Worm (Caenorhabditis elegans) whole organism, L3 larva: ENCODE measurements around the gene srz-12.

ENCODE experiments used
- elt-1 ChIP-seq: fragments of 150-350 bp; optimal IDR thresholded peaks from 2 replicates; lab custom pipeline; 2014; ENCODE audit warnings: missing biosample characterization, missing genetic modification characterization
- eor-1 ChIP-seq, 2 experiments: fragments of 150-350 bp; optimal IDR thresholded peaks; 2 replicates each; lab custom pipeline; 2014 to 2018; ENCODE audit warnings: missing biosample characterization in 2 of 2, missing genetic modification characterization in 2 of 2
- nhr-23 ChIP-seq: fragments of 150-350 bp; optimal IDR thresholded peaks from 2 replicates; lab custom pipeline; 2014; ENCODE audit warnings: missing biosample characterization, missing genetic modification reagents, missing genetic modification characterization
- nhr-28 ChIP-seq: fragments of 150-350 bp; optimal IDR thresholded peaks from 2 replicates; lab custom pipeline; 2014; ENCODE audit warnings: missing biosample characterization, missing genetic modification characterization
- nhr-43 ChIP-seq: sonication (generic microtip); optimal IDR thresholded peaks from 2 replicates; lab custom pipeline; 2016; ENCODE audit warnings: mild to moderate bottlenecking, missing genetic modification characterization, missing compliant biosample characterization; ENCODE audit not compliant: poor library complexity, severe bottlenecking
- skn-1 ChIP-seq: fragments of 150-350 bp; optimal IDR thresholded peaks from 2 replicates; lab custom pipeline; 2014; ENCODE audit warnings: missing biosample characterization, missing genetic modification characterization
- ztf-4 ChIP-seq: fragments of 150-350 bp; optimal IDR thresholded peaks from 2 replicates; lab custom pipeline; 2014; ENCODE audit warnings: missing biosample characterization, missing genetic modification characterization

DNA sequence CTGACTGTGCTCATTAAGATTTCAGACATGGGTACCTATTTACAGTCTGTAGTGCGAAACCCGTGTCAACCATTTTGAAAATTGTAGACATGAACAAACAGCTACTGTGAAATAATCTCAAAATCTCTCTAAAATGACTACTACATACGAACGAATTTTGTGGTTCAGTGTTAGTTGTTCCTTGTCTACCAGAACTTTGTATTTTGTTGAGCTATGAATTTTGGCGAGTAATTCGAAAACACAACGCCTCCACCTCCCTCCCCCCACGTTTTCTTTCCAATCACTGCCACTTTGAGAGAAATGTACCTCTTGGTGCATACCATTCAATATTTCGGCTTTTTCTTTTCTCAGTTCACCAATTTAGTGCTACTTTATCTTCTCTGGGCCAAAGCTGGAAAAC lies 30.2 kb upstream of the srz-12 start, which contains the start of gene T06C12.11:
- TF ChIP-seq elt-1 (tag; lab: Kevin White, UChicago) (no peak), ztf-4 (tag; lab: Kevin White, UChicago) (no peak), nhr-43 (no peak), nhr-28 (no peak), skn-1 (tag; lab: Kevin White, UChicago) (no peak), eor-1 (tag; optimal IDR thresholded peaks at IDR 0.05; lab: Kevin White, UChicago) (no peak), nhr-23 (tag; lab: Kevin White, UChicago) (no peak)
